Fruit fly (Drosophila melanogaster) whole organism, prepupa: ENCODE results near the gene Hnf4.

Experiments
- CG11902 ChIP-seq: fragments of 200-800 bp; sonication (Bioruptor generic); optimal IDR thresholded peaks from 3 replicates; lab custom pipeline; 2016; ENCODE audit warnings: missing biosample characterization, missing genetic modification characterization
- CG16779 ChIP-seq: fragments of 200-800 bp; sonication (Bioruptor generic); optimal IDR thresholded peaks from 3 replicates; lab custom pipeline; 2017; ENCODE audit warnings: missing biosample characterization, mild to moderate bottlenecking, missing genetic modification characterization
- CG31627 ChIP-seq: fragments of 200-800 bp; sonication (Bioruptor generic); optimal IDR thresholded peaks from 3 replicates; lab custom pipeline; 2016; ENCODE audit warnings: missing biosample characterization, missing genetic modification characterization
- CG32006 ChIP-seq: fragments of 200-800 bp; sonication (Bioruptor generic); optimal IDR thresholded peaks from 3 replicates; lab custom pipeline; 2017; ENCODE audit warnings: missing biosample characterization, mild to moderate bottlenecking, missing genetic modification characterization
- CG4318 ChIP-seq: fragments of 200-800 bp; sonication (Bioruptor generic); optimal IDR thresholded peaks from 3 replicates; lab custom pipeline; 2017; ENCODE audit warnings: missing biosample characterization, mild to moderate bottlenecking, missing genetic modification characterization
- CG6276 ChIP-seq: fragments of 200-800 bp; sonication (Bioruptor generic); optimal IDR thresholded peaks from 2 replicates; lab custom pipeline; 2017; ENCODE audit warnings: missing biosample characterization, mild to moderate bottlenecking, missing genetic modification characterization
- CG6792 ChIP-seq: fragments of 200-800 bp; sonication (Bioruptor generic); optimal IDR thresholded peaks from 3 replicates; lab custom pipeline; 2016; ENCODE audit warnings: missing biosample characterization, missing genetic modification characterization
- CG8632 ChIP-seq: fragments of 200-800 bp; sonication (Bioruptor generic); optimal IDR thresholded peaks from 3 replicates; lab custom pipeline; 2016; ENCODE audit warnings: missing biosample characterization, missing genetic modification characterization
- Eip78C ChIP-seq: fragments of 200-800 bp; sonication (Bioruptor generic); peaks from one replicate; lab custom pipeline; 2016; ENCODE audit warnings: missing biosample characterization, missing genetic modification characterization
- Hr38 ChIP-seq: sonication (Bioruptor generic); optimal IDR thresholded peaks from 2 replicates; lab custom pipeline; 2016; ENCODE audit warnings: missing biosample characterization, missing genetic modification characterization
- Lpt ChIP-seq: fragments of 200-800 bp; sonication (Bioruptor generic); optimal IDR thresholded peaks from 3 replicates; lab custom pipeline; 2016; ENCODE audit warnings: missing biosample characterization, missing genetic modification characterization
- Sox15 ChIP-seq: fragments of 200-800 bp; sonication (Bioruptor generic); optimal IDR thresholded peaks from 3 replicates; lab custom pipeline; 2016; ENCODE audit warnings: missing biosample characterization, missing genetic modification characterization
- dac ChIP-seq: fragments of 200-800 bp; sonication (Bioruptor generic); optimal IDR thresholded peaks from 2 replicates; lab custom pipeline; 2017; ENCODE audit warnings: missing biosample characterization, mild to moderate bottlenecking, missing genetic modification characterization

- no peak for TF ChIP-seq dac (GFP tag; lab: Kevin White, UChicago)
- no peak for TF ChIP-seq CG6276 (GFP tag; lab: Kevin White, UChicago)
- no peak for TF ChIP-seq Eip78C (GFP tag; lab: Kevin White, UChicago)
- no peak for TF ChIP-seq CG4318 (GFP tag; lab: Kevin White, UChicago)
- TF ChIP-seq CG32006 (GFP tag; lab: Kevin White, UChicago) = no peak
- no peak for TF ChIP-seq CG31627
- TF ChIP-seq CG16779 (tag; lab: Kevin White, UChicago) = no peak
- no peak for TF ChIP-seq Hr38 (GFP tag; lab: Kevin White, UChicago)
- TF ChIP-seq Lpt (GFP tag; lab: Kevin White, UChicago) = no peak
- no peak for TF ChIP-seq Sox15 (GFP tag; lab: Kevin White, UChicago)
- TF ChIP-seq CG11902 (GFP tag; lab: Kevin White, UChicago) = no peak
- no peak for TF ChIP-seq CG6792 (GFP tag; lab: Kevin White, UChicago)
- no peak for TF ChIP-seq CG8632
Observed at dm6 chr2L:8747480-8747879, 38.1 kb upstream of the Hnf4 start.
